Worm (Caenorhabditis elegans) whole organism, L2 larva: Measurements from ENCODE around the gene frpr-14.

Source experiments
- C34F6.9 ChIP-seq: fragments of 150-350 bp; optimal IDR thresholded peaks from 2 replicates; lab custom pipeline; 2014; ENCODE audit warnings: missing biosample characterization, missing genetic modification characterization
- F13H6.1 ChIP-seq: sonication (generic microtip); optimal IDR thresholded peaks from 2 replicates; lab custom pipeline; 2016; ENCODE audit warnings: missing genetic modification characterization, missing compliant biosample characterization
- Y55F3AM.14 ChIP-seq: fragments of 200-800 bp; sonication (Bioruptor generic); optimal IDR thresholded peaks from 2 replicates; lab custom pipeline; 2018; ENCODE audit warnings: mild to moderate bottlenecking, missing genetic modification characterization, missing compliant biosample characterization
- alr-1 ChIP-seq: fragments of 150-350 bp; optimal IDR thresholded peaks from 2 replicates; lab custom pipeline; 2014; ENCODE audit warnings: missing biosample characterization, missing genetic modification characterization
- aly-2 ChIP-seq: fragments of 150-350 bp; optimal IDR thresholded peaks from 2 replicates; lab custom pipeline; 2014; ENCODE audit warnings: missing biosample characterization, missing genetic modification characterization
- ama-1 ChIP-seq: fragments of 150-350 bp; optimal IDR thresholded peaks from 2 replicates; lab custom pipeline; 2018; ENCODE audit warnings: inconsistent platforms
- blmp-1 ChIP-seq: sonication (generic microtip); optimal IDR thresholded peaks from 2 replicates; lab custom pipeline; 2017; ENCODE audit warnings: missing genetic modification characterization, mild to moderate bottlenecking, missing compliant biosample characterization, antibody characterized with exemption, moderate library complexity; ENCODE audit not compliant: insufficient read depth
- ceh-16 ChIP-seq: fragments of 150-350 bp; optimal IDR thresholded peaks from 2 replicates; lab custom pipeline; 2014; ENCODE audit warnings: missing biosample characterization, missing genetic modification characterization
- ceh-82 ChIP-seq: fragments of 150-350 bp; optimal IDR thresholded peaks from 2 replicates; lab custom pipeline; 2014; ENCODE audit warnings: missing biosample characterization, missing genetic modification characterization
- crh-2 ChIP-seq: sonication (generic microtip); optimal IDR thresholded peaks from 2 replicates; lab custom pipeline; 2017; ENCODE audit warnings: missing biosample characterization, missing genetic modification characterization
- dmd-4 ChIP-seq: sonication (generic microtip); optimal IDR thresholded peaks from 2 replicates; lab custom pipeline; 2017; ENCODE audit warnings: missing biosample characterization, missing genetic modification characterization
- elt-1 ChIP-seq: fragments of 150-350 bp; optimal IDR thresholded peaks from 2 replicates; lab custom pipeline; 2014; ENCODE audit warnings: missing biosample characterization, missing genetic modification characterization
- fos-1 ChIP-seq: fragments of 150-350 bp; optimal IDR thresholded peaks from 2 replicates; lab custom pipeline; 2014; ENCODE audit warnings: missing biosample characterization, missing genetic modification characterization
- gmeb-1 ChIP-seq: fragments of 150-350 bp; optimal IDR thresholded peaks from 2 replicates; lab custom pipeline; 2014; ENCODE audit warnings: missing biosample characterization, missing genetic modification characterization
- lin-11 ChIP-seq: fragments of 150-350 bp; sonication (generic microtip); optimal IDR thresholded peaks from 2 replicates; lab custom pipeline; 2014; ENCODE audit warnings: missing biosample characterization, missing genetic modification characterization, inconsistent platforms, mixed read lengths
- mab-5 ChIP-seq: fragments of 150-350 bp; optimal IDR thresholded peaks from 2 replicates; lab custom pipeline; 2014; ENCODE audit warnings: missing biosample characterization, missing genetic modification characterization
- nhr-10 ChIP-seq: sonication (generic microtip); optimal IDR thresholded peaks from 2 replicates; lab custom pipeline; 2017; ENCODE audit warnings: missing biosample characterization, missing genetic modification characterization
- nhr-11 ChIP-seq: fragments of 150-350 bp; optimal IDR thresholded peaks from 2 replicates; lab custom pipeline; 2014; ENCODE audit warnings: missing biosample characterization, missing genetic modification characterization
- nhr-12 ChIP-seq: fragments of 150-350 bp; optimal IDR thresholded peaks from 2 replicates; lab custom pipeline; 2014; ENCODE audit warnings: missing biosample characterization, missing genetic modification characterization
- nhr-129 ChIP-seq: fragments of 150-350 bp; optimal IDR thresholded peaks from 2 replicates; lab custom pipeline; 2014; ENCODE audit warnings: missing biosample characterization, missing genetic modification characterization
- nhr-23 ChIP-seq: fragments of 150-350 bp; optimal IDR thresholded peaks from 2 replicates; lab custom pipeline; 2014; ENCODE audit warnings: missing biosample characterization, missing genetic modification reagents, missing genetic modification characterization
- nhr-237 ChIP-seq: fragments of 150-350 bp; optimal IDR thresholded peaks from 2 replicates; lab custom pipeline; 2014; ENCODE audit warnings: missing biosample characterization, missing genetic modification characterization
- nhr-25 ChIP-seq: fragments of 150-350 bp; sonication (generic microtip); optimal IDR thresholded peaks from 3 replicates; lab custom pipeline; 2014; ENCODE audit warnings: missing biosample characterization, missing genetic modification characterization
- nhr-6 ChIP-seq: fragments of 150-350 bp; optimal IDR thresholded peaks from 2 replicates; lab custom pipeline; 2014; ENCODE audit warnings: missing biosample characterization, missing genetic modification characterization
- nhr-77 ChIP-seq: fragments of 150-350 bp; optimal IDR thresholded peaks from 2 replicates; lab custom pipeline; 2014; ENCODE audit warnings: missing biosample characterization, missing genetic modification characterization
- peb-1 ChIP-seq: fragments of 150-350 bp; optimal IDR thresholded peaks from 2 replicates; lab custom pipeline; 2014; ENCODE audit warnings: missing biosample characterization, missing genetic modification characterization
- sem-4 ChIP-seq: fragments of 150-350 bp; optimal IDR thresholded peaks from 2 replicates; lab custom pipeline; 2014; ENCODE audit warnings: missing biosample characterization, missing genetic modification reagents, missing genetic modification characterization
- skn-1 ChIP-seq: sonication (generic microtip); optimal IDR thresholded peaks from 2 replicates; lab custom pipeline; 2017; ENCODE audit warnings: missing biosample characterization, missing genetic modification characterization
- sma-3 ChIP-seq: sonication (generic microtip); optimal IDR thresholded peaks from 2 replicates; lab custom pipeline; 2016; ENCODE audit warnings: missing genetic modification reagents, missing genetic modification characterization, missing compliant biosample characterization
- sma-9 ChIP-seq, 2 experiments: fragments of 150-350 bp in 1 of 2; sonication (generic microtip) in 1 of 2; optimal IDR thresholded peaks; 2 replicates each; lab custom pipeline; 2014 to 2016; ENCODE audit warnings: missing genetic modification characterization in 2 of 2, mild to moderate bottlenecking in 1 of 2, missing biosample characterization in 1 of 2, missing compliant biosample characterization in 1 of 2, missing genetic modification reagents in 1 of 2, moderate library complexity in 1 of 2
- unc-55 ChIP-seq: fragments of 150-350 bp; sonication (generic microtip); optimal IDR thresholded peaks from 3 replicates; lab custom pipeline; 2014; ENCODE audit warnings: missing biosample characterization, missing genetic modification reagents, missing genetic modification characterization
- unc-62 ChIP-seq: fragments of 150-350 bp; optimal IDR thresholded peaks from 2 replicates; lab custom pipeline; 2014; ENCODE audit warnings: missing biosample characterization, missing genetic modification reagents, missing genetic modification characterization
- zag-1 ChIP-seq: fragments of 150-350 bp; optimal IDR thresholded peaks from 2 replicates; lab custom pipeline; 2014; ENCODE audit warnings: missing biosample characterization, missing genetic modification characterization
- ztf-1 ChIP-seq: fragments of 200-800 bp; sonication (Bioruptor generic); conservative IDR thresholded peaks from 2 replicates; pipeline ENCODE4 v1.3.6; 2022; ENCODE audit warnings: missing genetic modification characterization, missing compliant biosample characterization
- ztf-4 ChIP-seq: fragments of 150-350 bp; optimal IDR thresholded peaks from 2 replicates; lab custom pipeline; 2014; ENCODE audit warnings: missing biosample characterization, missing genetic modification characterization

frpr-14 gene

ce11 chrII:680612-681011 lies 29.9 kb downstream of the frpr-14 start, which contains the start of the genes T02H6.10 and T02H6.8:
T02H6.10 (minus strand) TSS chrII:680712.
T02H6.8 (plus strand) TSS chrII:680832.
- no peak for TF ChIP-seq ama-1 (lab: Kevin White, UChicago)
- no peak for TF ChIP-seq zag-1
- TF ChIP-seq nhr-11, result no peak
- no peak for TF ChIP-seq crh-2
- TF ChIP-seq nhr-25 (tag; lab: Kevin White, UChicago), result no peak
- no peak for TF ChIP-seq Y55F3AM.14 (GFP tag; lab: Kevin White, UChicago)
- no peak for TF ChIP-seq lin-11
- TF ChIP-seq nhr-10 (tag; lab: Kevin White, UChicago), result no peak
- no peak for TF ChIP-seq ztf-1 (GFP tag; lab: Robert Waterston, UW)
- no peak for TF ChIP-seq blmp-1 (tag; lab: Kevin White, UChicago)
- TF ChIP-seq nhr-6 (tag; lab: Kevin White, UChicago), result no peak
- no peak for TF ChIP-seq sem-4

ce11 chrII:682326-682725 lies 31.6 kb downstream of the frpr-14 start, which contains the start of gene T02H6.7:
T02H6.7 (plus strand) TSS chrII:682626.
- no peak for TF ChIP-seq elt-1 (tag; lab: Kevin White, UChicago)
- no peak for TF ChIP-seq aly-2 (tag; lab: Kevin White, UChicago)
- TF ChIP-seq nhr-12 (tag; lab: Kevin White, UChicago), result no peak
- TF ChIP-seq zag-1, result no peak
- no peak for TF ChIP-seq sem-4
- TF ChIP-seq nhr-129 (tag; lab: Kevin White, UChicago), result no peak
- no peak for TF ChIP-seq unc-55 (GFP tag; lab: Kevin White, UChicago)
- TF ChIP-seq, all 48 proteins: peak for 0

- TF ChIP-seq sma-3 (GFP tag; lab: Kevin White, UChicago) (no peak), fos-1 (tag; lab: Kevin White, UChicago) (no peak), elt-1 (tag; lab: Kevin White, UChicago) (no peak), ceh-16 (tag; lab: Kevin White, UChicago) (no peak), nhr-12 (tag; lab: Kevin White, UChicago) (no peak), skn-1 (tag; lab: Kevin White, UChicago) (no peak), sma-9 (GFP tag; optimal IDR thresholded peaks at IDR 0.05; lab: Kevin White, UChicago) (no peak), sma-9 (tag; optimal IDR thresholded peaks at IDR 0.05; lab: Kevin White, UChicago) (no peak), blmp-1 (tag; lab: Kevin White, UChicago) (no peak), nhr-23 (tag; lab: Kevin White, UChicago) (no peak), gmeb-1 (tag; lab: Kevin White, UChicago) (no peak), dmd-4 (tag; lab: Kevin White, UChicago) (no peak), alr-1 (tag; lab: Kevin White, UChicago) (no peak), unc-62 (GFP tag; lab: Kevin White, UChicago) (no peak), nhr-11 (no peak), nhr-77 (tag; lab: Kevin White, UChicago) (no peak), ceh-82 (tag; lab: Kevin White, UChicago) (no peak), nhr-6 (tag; lab: Kevin White, UChicago) (no peak)
These were observed 32.7 kb downstream of the frpr-14 start, which contains the start of gene T02H6.6 for ce11 chrII:683467-683866. T02H6.6 (plus strand) TSS chrII:683767.

ce11 chrII:684811-685210 lies 34.1 kb downstream of the frpr-14 start, which contains the start of gene T02H6.5:
T02H6.5 (plus strand) TSS chrII:685111.
- TF ChIP-seq zag-1 (no peak), F13H6.1 (tag; lab: Kevin White, UChicago) (no peak), nhr-23 (tag; lab: Kevin White, UChicago) (no peak), nhr-237 (tag; lab: Kevin White, UChicago) (no peak), fos-1 (tag; lab: Kevin White, UChicago) (no peak), dmd-4 (tag; lab: Kevin White, UChicago) (no peak), C34F6.9 (tag; lab: Kevin White, UChicago) (no peak), mab-5 (tag; lab: Kevin White, UChicago) (no peak), peb-1 (tag; lab: Kevin White, UChicago) (no peak), Y55F3AM.14 (GFP tag; lab: Kevin White, UChicago) (no peak), ztf-4 (tag; lab: Kevin White, UChicago) (no peak), unc-55 (GFP tag; lab: Kevin White, UChicago) (no peak)
